Worm (Caenorhabditis elegans): ENCODE data around the gene F41C3.11.

The F41C3.11 gene

DNA sequence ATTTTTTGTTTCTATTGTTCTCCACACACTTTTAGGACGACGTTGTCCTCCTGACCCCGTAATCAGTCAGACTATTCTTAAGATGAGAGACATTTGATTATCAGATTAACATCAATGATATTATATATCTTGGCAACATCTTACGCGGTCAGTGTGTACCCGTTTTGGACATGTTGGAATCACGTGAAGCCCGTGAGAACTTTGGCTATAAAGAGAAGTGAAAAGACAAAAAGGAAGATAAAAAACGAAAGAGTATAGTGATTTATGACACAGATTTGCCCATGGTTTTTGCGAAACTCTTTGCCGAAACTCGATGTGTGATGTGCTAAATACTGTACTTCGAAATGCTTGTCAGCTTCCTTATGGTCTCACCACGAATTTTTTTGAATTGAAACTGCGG, 11.5 kb upstream of the F41C3.11 start (continued):
- TF ChIP-seq sdz-12 (GFP tag; optimal IDR thresholded peaks at IDR 0.05): no peak
- TF ChIP-seq mdt-29 (GFP tag; IDR thresholded peaks at IDR 0.05): no peak
- peak; percentile 95 for TF ChIP-seq nhr-48 (tag; optimal IDR thresholded peaks at IDR 0.05)
- TF ChIP-seq zfp-2 (tag; optimal IDR thresholded peaks at IDR 0.05): no peak
- TF ChIP-seq mes-2 (tag; optimal IDR thresholded peaks at IDR 0.05; ENCODE audit: poor library complexity, severe bottlenecking): peak; percentile 32
- TF ChIP-seq hlh-30 (tag; optimal IDR thresholded peaks at IDR 0.05; ENCODE audit: insufficient read depth): peak; percentile 63
- no peak for TF ChIP-seq nhr-237 (tag; optimal IDR thresholded peaks at IDR 0.05)
- TF ChIP-seq F10B5.3 (tag; optimal IDR thresholded peaks at IDR 0.05): no peak
- TF ChIP-seq tra-1 (GFP tag; IDR thresholded peaks at IDR 0.05): peak; percentile 39; the same call in 1 of the 2 replicates
- TF ChIP-seq madf-9 (GFP tag; conservative IDR thresholded peaks at IDR 0.05): no peak
- TF ChIP-seq lir-3 (tag; optimal IDR thresholded peaks at IDR 0.05): no peak
- peak; percentile 8 for TF ChIP-seq nhr-77 (tag; optimal IDR thresholded peaks at IDR 0.05)
- no peak for TF ChIP-seq ZK337.2 (GFP tag; IDR thresholded peaks at IDR 0.05)
- no peak for TF ChIP-seq Y75B8A.6 (GFP tag; IDR thresholded peaks at IDR 0.05)
- no peak for TF ChIP-seq lin-13 (GFP tag; optimal IDR thresholded peaks at IDR 0.05)
- TF ChIP-seq hlh-11 (tag; optimal IDR thresholded peaks at IDR 0.05): peak; percentile 55
- TF ChIP-seq pqm-1 (tag; optimal IDR thresholded peaks at IDR 0.05): no peak
- TF ChIP-seq fkh-10 (GFP tag; optimal IDR thresholded peaks at IDR 0.05): no peak
- TF ChIP-seq zfp-3 (GFP tag; conservative IDR thresholded peaks at IDR 0.05): no peak
- TF ChIP-seq ceh-28 (tag; optimal IDR thresholded peaks at IDR 0.05): no peak
- TF ChIP-seq ceh-82 (tag; optimal IDR thresholded peaks at IDR 0.05): no peak
- TF ChIP-seq snpc-4 (tag; optimal IDR thresholded peaks at IDR 0.05): no peak
- no peak for TF ChIP-seq duxl-1 (tag; optimal IDR thresholded peaks at IDR 0.05; ENCODE audit: poor library complexity)
- TF ChIP-seq set-16 (GFP tag; IDR thresholded peaks at IDR 0.05): no peak
- TF ChIP-seq unc-39 (tag; optimal IDR thresholded peaks at IDR 0.05): no peak
- TF ChIP-seq ZK546.5 (tag; optimal IDR thresholded peaks at IDR 0.05): no peak
- TF ChIP-seq aly-2 (tag; optimal IDR thresholded peaks at IDR 0.05): no peak
- no peak for TF ChIP-seq lin-39 (tag; optimal IDR thresholded peaks at IDR 0.05)
- TF ChIP-seq lin-29 (GFP tag; IDR thresholded peaks at IDR 0.05): no peak
- peak; percentile 34 for TF ChIP-seq dve-1 (tag; optimal IDR thresholded peaks at IDR 0.05; ENCODE audit: insufficient read depth)
- TF ChIP-seq vab-7 (GFP tag; IDR thresholded peaks at IDR 0.05): no peak
- TF ChIP-seq ces-1 (GFP tag; optimal IDR thresholded peaks at IDR 0.05): no peak
- TF ChIP-seq lsy-2 (tag; optimal IDR thresholded peaks at IDR 0.05): peak in 1 of 2 experiments; percentile 31
- no peak for TF ChIP-seq nhr-111 (GFP tag; optimal IDR thresholded peaks at IDR 0.05)
- TF ChIP-seq nhr-102 (tag; optimal IDR thresholded peaks at IDR 0.05): peak; percentile 10
- no peak for TF ChIP-seq nhr-76 (tag; optimal IDR thresholded peaks at IDR 0.05)
- no peak for TF ChIP-seq Y105C5A.15 (GFP tag; IDR thresholded peaks at IDR 0.05)
- TF ChIP-seq ztf-11 (tag; optimal IDR thresholded peaks at IDR 0.05): no peak

DNA sequence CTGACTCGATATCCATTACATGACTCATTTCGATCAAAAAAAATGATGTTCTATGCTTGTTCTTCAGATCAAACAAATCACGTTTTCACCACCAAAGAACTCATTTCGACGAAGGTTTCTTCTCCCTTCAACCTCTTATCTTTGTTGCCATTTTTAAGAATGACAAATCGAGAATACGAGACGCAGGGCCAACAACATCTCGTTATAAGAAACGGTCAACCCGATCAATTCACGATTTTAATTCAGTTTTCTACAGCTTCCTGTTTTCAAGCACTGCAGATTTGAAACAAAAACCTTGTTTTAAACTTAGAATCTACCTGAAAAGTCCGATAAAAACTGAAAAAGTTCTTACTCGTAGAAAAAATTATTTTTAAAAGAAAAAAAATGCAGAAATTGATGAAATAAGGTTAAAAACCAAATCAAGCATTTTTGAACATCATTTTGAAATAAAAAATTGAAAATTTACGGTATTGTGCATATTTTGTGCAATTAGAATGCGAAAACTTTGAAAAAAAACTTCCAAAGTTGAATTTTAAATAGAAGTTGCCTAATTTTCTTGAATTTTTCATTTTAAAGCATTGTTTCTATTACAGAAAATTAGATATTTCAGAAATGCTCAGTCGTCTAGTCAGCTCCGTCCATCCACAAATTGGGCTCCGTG, 7.9 kb upstream of the F41C3.11 start, which contains the start of gene acs-11:
Gene acs-11 (plus strand): TSS at position 611 of the 661 bp plus-strand sequence.
- TF ChIP-seq dmd-6 (GFP tag; IDR thresholded peaks at IDR 0.05) (peak; percentile 31; the same call in 1 of the 2 replicates), hlh-30 (tag; optimal IDR thresholded peaks at IDR 0.05; ENCODE audit: insufficient read depth) (peak; percentile 61), pqm-1 (tag; optimal IDR thresholded peaks at IDR 0.05) (peak; percentile 18), mes-2 (tag; optimal IDR thresholded peaks at IDR 0.05; ENCODE audit: poor library complexity, severe bottlenecking) (peak; percentile 21), madf-9 (GFP tag; conservative IDR thresholded peaks at IDR 0.05) (no peak), nhr-237 (tag; optimal IDR thresholded peaks at IDR 0.05) (no peak), lim-7 (GFP tag; IDR thresholded peaks at IDR 0.05) (no peak), jun-1 (tag; optimal IDR thresholded peaks at IDR 0.05) (no peak), ceh-20 (GFP tag; IDR thresholded peaks at IDR 0.05) (no peak), ama-1 (optimal IDR thresholded peaks at IDR 0.05) (peak; percentile 57), ces-1 (GFP tag; optimal IDR thresholded peaks at IDR 0.05) (no peak), daf-8 (GFP tag; IDR thresholded peaks at IDR 0.05) (no peak), ctbp-1 (GFP tag; IDR thresholded peaks at IDR 0.05) (no peak), aha-1 (tag) (peak; percentile 49), lin-15B (tag; optimal IDR thresholded peaks at IDR 0.05) (no peak), aly-2 (tag; optimal IDR thresholded peaks at IDR 0.05) (no peak), mdt-29 (GFP tag; IDR thresholded peaks at IDR 0.05) (no peak), T26A8.4 (GFP tag; IDR thresholded peaks at IDR 0.05) (no peak), ZK546.5 (tag; optimal IDR thresholded peaks at IDR 0.05) (no peak), daf-16 (GFP tag; optimal IDR thresholded peaks at IDR 0.05) (no peak), daf-16 (tag; optimal IDR thresholded peaks at IDR 0.05) (peak; percentile 60), dmd-8 (GFP tag; IDR thresholded peaks at IDR 0.05) (no peak), sdz-12 (GFP tag; optimal IDR thresholded peaks at IDR 0.05) (no peak)
